Worm (Caenorhabditis elegans) whole organism, late embryonic: ENCODE results near the gene F38B7.3.

Experiments used
- C08G9.2 ChIP-seq: sonication (generic microtip); optimal IDR thresholded peaks from 2 replicates; lab custom pipeline; 2016; ENCODE audit warnings: mild to moderate bottlenecking, missing genetic modification characterization, moderate library complexity, missing compliant biosample characterization
- K02D7.2 ChIP-seq: sonication (generic microtip); optimal IDR thresholded peaks from 2 replicates; lab custom pipeline; 2017; ENCODE audit warnings: mild to moderate bottlenecking, missing genetic modification characterization, missing compliant biosample characterization
- K09A11.1 ChIP-seq: sonication (generic microtip); optimal IDR thresholded peaks from 2 replicates; lab custom pipeline; 2017; ENCODE audit warnings: antibody characterized with exemption, mild to moderate bottlenecking, missing genetic modification characterization, missing compliant biosample characterization; ENCODE audit not compliant: insufficient read depth
- T23F11.4 ChIP-seq: fragments of 200-800 bp; sonication (Bioruptor generic); optimal IDR thresholded peaks from 2 replicates; lab custom pipeline; 2018; ENCODE audit warnings: mild to moderate bottlenecking, missing genetic modification characterization, missing compliant biosample characterization
- ahr-1 ChIP-seq: sonication (generic microtip); optimal IDR thresholded peaks from 2 replicates; lab custom pipeline; 2016; ENCODE audit warnings: missing genetic modification characterization, missing compliant biosample characterization
- ama-1 ChIP-seq: fragments of 150-350 bp; optimal IDR thresholded peaks from 2 replicates; lab custom pipeline; 2014
- ceh-14 ChIP-seq: sonication (generic microtip); optimal IDR thresholded peaks from 2 replicates; lab custom pipeline; 2016; ENCODE audit warnings: missing genotype, missing genetic modification characterization, missing compliant biosample characterization
- ceh-19 ChIP-seq: fragments of 200-800 bp; sonication (Bioruptor generic); optimal IDR thresholded peaks from 2 replicates; lab custom pipeline; 2018; ENCODE audit warnings: mild to moderate bottlenecking, missing genetic modification characterization, missing compliant biosample characterization
- ceh-30 ChIP-seq: fragments of 150-350 bp; optimal IDR thresholded peaks from 2 replicates; lab custom pipeline; 2014; ENCODE audit warnings: missing biosample characterization, missing genetic modification characterization
- ceh-31 ChIP-seq: sonication (generic microtip); optimal IDR thresholded peaks from 2 replicates; lab custom pipeline; 2016; ENCODE audit warnings: missing genetic modification characterization, missing compliant biosample characterization
- ceh-45 ChIP-seq: fragments of 200-800 bp; sonication (Bioruptor generic); IDR thresholded peaks from 2 replicates; pipeline ENCODE4 v1.3.6; 2022; ENCODE audit warnings: missing genetic modification reagents, missing genetic modification characterization, missing compliant biosample characterization
- ceh-9 ChIP-seq: sonication (generic microtip); optimal IDR thresholded peaks from 2 replicates; lab custom pipeline; 2016; ENCODE audit warnings: mild to moderate bottlenecking, missing genetic modification characterization, inconsistent platforms, missing compliant biosample characterization
- che-1 ChIP-seq: sonication (generic microtip); optimal IDR thresholded peaks from 2 replicates; lab custom pipeline; 2016; ENCODE audit warnings: mild to moderate bottlenecking, missing genetic modification characterization, missing compliant biosample characterization
- dmd-4 ChIP-seq: sonication (generic microtip); optimal IDR thresholded peaks from 2 replicates; lab custom pipeline; 2016; ENCODE audit warnings: borderline replicate concordance, missing genetic modification characterization, missing compliant biosample characterization
- elt-2 ChIP-seq: sonication (generic microtip); optimal IDR thresholded peaks from 2 replicates; lab custom pipeline; 2016; ENCODE audit warnings: missing genetic modification reagents, missing genetic modification characterization, missing compliant biosample characterization
- elt-4 ChIP-seq: sonication (generic microtip); optimal IDR thresholded peaks from 2 replicates; lab custom pipeline; 2016; ENCODE audit warnings: missing genetic modification characterization, missing compliant biosample characterization
- fkh-10 ChIP-seq: fragments of 150-350 bp; optimal IDR thresholded peaks from 2 replicates; lab custom pipeline; 2014; ENCODE audit warnings: missing biosample characterization, missing genetic modification reagents, missing genetic modification characterization
- fkh-6 ChIP-seq: sonication (generic microtip); optimal IDR thresholded peaks from 2 replicates; lab custom pipeline; 2016; ENCODE audit warnings: missing genetic modification characterization, missing compliant biosample characterization
- gmeb-2 ChIP-seq: sonication (generic microtip); optimal IDR thresholded peaks from 2 replicates; lab custom pipeline; 2016; ENCODE audit warnings: missing genetic modification characterization, inconsistent platforms, missing compliant biosample characterization
- hlh-13 ChIP-seq: fragments of 200-800 bp; sonication (Bioruptor generic); optimal IDR thresholded peaks from 2 replicates; lab custom pipeline; 2018; ENCODE audit warnings: mild to moderate bottlenecking, missing genetic modification characterization, missing compliant biosample characterization
- hlh-15 ChIP-seq: sonication (generic microtip); optimal IDR thresholded peaks from 2 replicates; lab custom pipeline; 2016; ENCODE audit warnings: missing genetic modification characterization, missing compliant biosample characterization
- hlh-30 ChIP-seq: sonication (generic microtip); optimal IDR thresholded peaks from 2 replicates; lab custom pipeline; 2017; ENCODE audit warnings: antibody characterized with exemption, missing genetic modification characterization, missing compliant biosample characterization; ENCODE audit not compliant: insufficient read depth
- hlh-8 ChIP-seq: sonication (generic microtip); optimal IDR thresholded peaks from 2 replicates; lab custom pipeline; 2016; ENCODE audit warnings: missing genotype, missing genetic modification characterization, missing compliant biosample characterization
- lim-6 ChIP-seq: sonication (generic microtip); optimal IDR thresholded peaks from 2 replicates; lab custom pipeline; 2016; ENCODE audit warnings: missing genetic modification characterization, missing compliant biosample characterization
- lin-11 ChIP-seq: fragments of 200-800 bp; sonication (Bioruptor generic); optimal IDR thresholded peaks from 2 replicates; lab custom pipeline; 2018; ENCODE audit warnings: mild to moderate bottlenecking, missing genetic modification characterization, missing compliant biosample characterization
- madf-2 ChIP-seq: sonication (generic microtip); optimal IDR thresholded peaks from 2 replicates; lab custom pipeline; 2017; ENCODE audit warnings: missing genetic modification characterization, missing compliant biosample characterization
- nfya-1 ChIP-seq: sonication (generic microtip); optimal IDR thresholded peaks from 2 replicates; lab custom pipeline; 2017; ENCODE audit warnings: missing genetic modification characterization, mild to moderate bottlenecking, missing compliant biosample characterization, antibody characterized with exemption, moderate library complexity
- nhr-232 ChIP-seq: sonication (generic microtip); optimal IDR thresholded peaks from 2 replicates; lab custom pipeline; 2016; ENCODE audit warnings: missing genetic modification characterization, missing compliant biosample characterization
- odd-2 ChIP-seq: sonication (generic microtip); optimal IDR thresholded peaks from 2 replicates; lab custom pipeline; 2017; ENCODE audit warnings: antibody characterized with exemption, mild to moderate bottlenecking, missing genetic modification characterization, missing compliant biosample characterization
- pat-9 ChIP-seq: fragments of 200-800 bp; sonication (Bioruptor generic); optimal IDR thresholded peaks from 2 replicates; lab custom pipeline; 2018; ENCODE audit warnings: mild to moderate bottlenecking, missing genetic modification characterization, moderate library complexity, missing compliant biosample characterization
- pha-2 ChIP-seq: sonication (generic microtip); optimal IDR thresholded peaks from 2 replicates; lab custom pipeline; 2017; ENCODE audit warnings: mild to moderate bottlenecking, missing genetic modification characterization, missing compliant biosample characterization
- pqm-1 ChIP-seq: sonication (generic microtip); optimal IDR thresholded peaks from 2 replicates; lab custom pipeline; 2016; ENCODE audit warnings: missing genetic modification characterization, missing compliant biosample characterization
- ref-2 ChIP-seq: sonication (generic microtip); optimal IDR thresholded peaks from 2 replicates; lab custom pipeline; 2016; ENCODE audit warnings: missing genetic modification characterization, missing compliant biosample characterization
- rnt-1 ChIP-seq: sonication (generic microtip); optimal IDR thresholded peaks from 2 replicates; lab custom pipeline; 2016; ENCODE audit warnings: missing genetic modification characterization, missing compliant biosample characterization
- sdc-2 ChIP-seq: sonication (generic microtip); optimal IDR thresholded peaks from 2 replicates; lab custom pipeline; 2016; ENCODE audit warnings: missing genotype, missing genetic modification characterization, missing compliant biosample characterization
- sox-2 ChIP-seq: fragments of 200-800 bp; sonication (Bioruptor generic); IDR thresholded peaks from 2 replicates; pipeline ENCODE4 v1.3.6; 2022; ENCODE audit warnings: missing genetic modification reagents, missing genetic modification characterization, missing compliant biosample characterization
- sox-4 ChIP-seq: sonication (generic microtip); optimal IDR thresholded peaks from 2 replicates; lab custom pipeline; 2017; ENCODE audit warnings: mild to moderate bottlenecking, missing genetic modification characterization, inconsistent platforms, missing compliant biosample characterization
- ttx-3 ChIP-seq: sonication (generic microtip); optimal IDR thresholded peaks from 2 replicates; lab custom pipeline; 2016; ENCODE audit warnings: missing genetic modification reagents, missing genetic modification characterization, missing compliant biosample characterization
- unc-3 ChIP-seq, 2 experiments: fragments of 200-800 bp in 1 of 2; sonication (Bioruptor generic) in 1 of 2; sonication (generic microtip) in 1 of 2; conservative IDR thresholded peaks in 1 of 2; optimal IDR thresholded peaks in 1 of 2; 2 replicates each; pipeline versions ENCODE4 v1.3.6 to Lab custom; 2016 to 2022; ENCODE audit warnings: missing compliant biosample characterization in 2 of 2, missing genetic modification characterization in 2 of 2, missing genetic modification reagents in 1 of 2
- unc-55 ChIP-seq: sonication (generic microtip); optimal IDR thresholded peaks from 2 replicates; lab custom pipeline; 2017; ENCODE audit warnings: missing biosample characterization, missing genetic modification reagents, missing genetic modification characterization
- unc-86 ChIP-seq: sonication (generic microtip); optimal IDR thresholded peaks from 2 replicates; lab custom pipeline; 2016; ENCODE audit warnings: missing genetic modification characterization, missing compliant biosample characterization

Gene F38B7.3

ce11 chrV:11593427-11593826, 44.5 kb downstream of the F38B7.3 start, which contains the start of gene srx-80:
Gene srx-80, plus strand, starts transcription at chrV:11593727.
- TF ChIP-seq ref-2 (tag; lab: Kevin White, UChicago) = no peak
- TF ChIP-seq K09A11.1 (tag; lab: Kevin White, UChicago) = no peak
- no peak for TF ChIP-seq sox-4 (tag; lab: Kevin White, UChicago)
- TF ChIP-seq sdc-2 (tag; lab: Kevin White, UChicago) = no peak
- TF ChIP-seq fkh-10 (GFP tag; lab: Kevin White, UChicago) = no peak
- TF ChIP-seq ceh-31 (tag; lab: Kevin White, UChicago) = no peak
- no peak for TF ChIP-seq ama-1 (lab: Kevin White, UChicago)
- TF ChIP-seq ceh-14 = no peak
- TF ChIP-seq hlh-8 = no peak
- TF ChIP-seq sox-2 (GFP tag; lab: Robert Waterston, UW) = no peak
- no peak for TF ChIP-seq pqm-1 (tag; lab: Kevin White, UChicago)
- no peak for TF ChIP-seq unc-55 (GFP tag; lab: Kevin White, UChicago)
- TF ChIP-seq odd-2 (tag; lab: Kevin White, UChicago) = no peak
- TF ChIP-seq unc-3 (GFP tag; conservative IDR thresholded peaks at IDR 0.05; lab: Robert Waterston, UW) = no peak
- no peak for TF ChIP-seq unc-3 (tag; optimal IDR thresholded peaks at IDR 0.05; lab: Kevin White, UChicago)

- TF ChIP-seq elt-2 (tag; lab: Kevin White, UChicago) (no peak), unc-55 (GFP tag; lab: Kevin White, UChicago) (no peak), sox-4 (tag; lab: Kevin White, UChicago) (no peak), ceh-30 (no peak), lim-6 (tag; lab: Kevin White, UChicago) (no peak), ceh-14 (no peak), K09A11.1 (tag; lab: Kevin White, UChicago) (no peak), nfya-1 (tag; lab: Kevin White, UChicago) (no peak), fkh-6 (tag; lab: Kevin White, UChicago) (no peak), C08G9.2 (tag; lab: Kevin White, UChicago) (no peak), sdc-2 (tag; lab: Kevin White, UChicago) (no peak), dmd-4 (tag; lab: Kevin White, UChicago) (no peak)
Observed at ce11 chrV:11593888-11594287, 45.0 kb downstream of the F38B7.3 start.

ce11 chrV:11598807-11599206, 49.9 kb downstream of the F38B7.3 start, which contains the start of gene srx-84:
Gene srx-84, plus strand, starts transcription at chrV:11599107.
- TF ChIP-seq ceh-9 (no peak), che-1 (no peak), dmd-4 (tag; lab: Kevin White, UChicago) (no peak), ceh-45 (GFP tag; lab: Robert Waterston, UW) (no peak), lin-11 (no peak), ttx-3 (tag; lab: Kevin White, UChicago) (no peak), madf-2 (tag; lab: Kevin White, UChicago) (no peak), hlh-15 (tag; lab: Kevin White, UChicago) (no peak), ahr-1 (no peak), hlh-30 (tag; lab: Kevin White, UChicago) (no peak), fkh-6 (tag; lab: Kevin White, UChicago) (no peak), ceh-19 (GFP tag; lab: Kevin White, UChicago) (no peak), ceh-30 (no peak)

- TF ChIP-seq rnt-1 (tag; lab: Kevin White, UChicago) (no peak), ttx-3 (tag; lab: Kevin White, UChicago) (no peak), pha-2 (tag; lab: Kevin White, UChicago) (no peak), gmeb-2 (no peak), nhr-232 (no peak), odd-2 (tag; lab: Kevin White, UChicago) (no peak), unc-55 (GFP tag; lab: Kevin White, UChicago) (no peak), fkh-6 (tag; lab: Kevin White, UChicago) (no peak), elt-4 (tag; lab: Kevin White, UChicago) (no peak), hlh-30 (tag; lab: Kevin White, UChicago) (no peak), che-1 (no peak), pat-9 (tag; lab: Kevin White, UChicago) (no peak), sdc-2 (tag; lab: Kevin White, UChicago) (no peak), hlh-13 (GFP tag; lab: Kevin White, UChicago) (no peak), K02D7.2 (no peak), nfya-1 (tag; lab: Kevin White, UChicago) (no peak), unc-86 (tag; lab: Kevin White, UChicago) (no peak), T23F11.4 (GFP tag; lab: Kevin White, UChicago) (no peak)
Observed at ce11 chrV:11600800-11601199, 51.9 kb downstream of the F38B7.3 start, which contains the start of gene F35B12.9. Gene F35B12.9, plus strand, starts transcription at chrV:11601171.
